Worm (Caenorhabditis elegans) whole organism, L1 larva: ENCODE measurements around the gene T08B6.1.

ENCODE experiments used
- aly-2 ChIP-seq: fragments of 150-350 bp; optimal IDR thresholded peaks from 2 replicates; lab custom pipeline; 2014; ENCODE audit warnings: missing biosample characterization, missing genetic modification characterization
- elt-3 ChIP-seq, 6 experiments: fragments of 150-350 bp in 1 of 6; sonication (generic microtip); optimal IDR thresholded peaks; 2 replicates each; lab custom pipeline; 2017 to 2018; ENCODE audit warnings: missing biosample characterization in 6 of 6, missing genetic modification characterization in 6 of 6, inconsistent platforms in 1 of 6
- fkh-10 ChIP-seq: sonication (generic microtip); optimal IDR thresholded peaks from 2 replicates; lab custom pipeline; 2017; ENCODE audit warnings: missing biosample characterization, missing genetic modification reagents, missing genetic modification characterization
- grh-1 ChIP-seq: fragments of 200-800 bp; sonication (Bioruptor generic); IDR thresholded peaks from 2 replicates; pipeline ENCODE4 v1.3.6; 2022; ENCODE audit warnings: missing genetic modification reagents, missing genetic modification characterization, missing compliant biosample characterization
- nhr-11 ChIP-seq: fragments of 150-350 bp; optimal IDR thresholded peaks from 2 replicates; lab custom pipeline; 2014; ENCODE audit warnings: missing biosample characterization, missing genetic modification characterization
- nhr-12 ChIP-seq: sonication (generic microtip); optimal IDR thresholded peaks from 2 replicates; lab custom pipeline; 2017; ENCODE audit warnings: missing biosample characterization, missing genetic modification characterization
- nhr-19 ChIP-seq: fragments of 200-800 bp; sonication (Bioruptor generic); conservative IDR thresholded peaks from 2 replicates; pipeline ENCODE4 v1.3.6; 2022; ENCODE audit warnings: missing genetic modification characterization, missing compliant biosample characterization
- nhr-76 ChIP-seq: sonication (generic microtip); optimal IDR thresholded peaks from 2 replicates; lab custom pipeline; 2017; ENCODE audit warnings: missing biosample characterization, missing genetic modification characterization
- snu-23 ChIP-seq: sonication (generic microtip); optimal IDR thresholded peaks from 2 replicates; lab custom pipeline; 2016; ENCODE audit warnings: missing genetic modification characterization, missing compliant biosample characterization
- zag-1 ChIP-seq: fragments of 150-350 bp; optimal IDR thresholded peaks from 2 replicates; lab custom pipeline; 2014; ENCODE audit warnings: missing biosample characterization, missing genetic modification characterization

- TF ChIP-seq snu-23 (GFP tag; lab: Kevin White, UChicago) (peak; percentile 78), zag-1 (tag; lab: Kevin White, UChicago) (no peak), nhr-76 (no peak), elt-3 (tag; optimal IDR thresholded peaks at IDR 0.05; lab: Kevin White, UChicago) (peak in 3 of 6 experiments; percentile 20 to 62 (median 29)), nhr-11 (no peak), fkh-10 (GFP tag; lab: Kevin White, UChicago) (no peak), aly-2 (tag; lab: Kevin White, UChicago) (no peak), nhr-19 (GFP tag; lab: Robert Waterston, UW) (peak; percentile 86), grh-1 (GFP tag; lab: Robert Waterston, UW) (peak; percentile 84), nhr-12 (tag; lab: Kevin White, UChicago) (no peak)
These were observed 6.5 kb downstream of the T08B6.1 start for ce11 chrIV:4880634-4881033.
